Worm (Caenorhabditis elegans): ENCODE results near the gene lpr-2.

lpr-2 gene

DNA sequence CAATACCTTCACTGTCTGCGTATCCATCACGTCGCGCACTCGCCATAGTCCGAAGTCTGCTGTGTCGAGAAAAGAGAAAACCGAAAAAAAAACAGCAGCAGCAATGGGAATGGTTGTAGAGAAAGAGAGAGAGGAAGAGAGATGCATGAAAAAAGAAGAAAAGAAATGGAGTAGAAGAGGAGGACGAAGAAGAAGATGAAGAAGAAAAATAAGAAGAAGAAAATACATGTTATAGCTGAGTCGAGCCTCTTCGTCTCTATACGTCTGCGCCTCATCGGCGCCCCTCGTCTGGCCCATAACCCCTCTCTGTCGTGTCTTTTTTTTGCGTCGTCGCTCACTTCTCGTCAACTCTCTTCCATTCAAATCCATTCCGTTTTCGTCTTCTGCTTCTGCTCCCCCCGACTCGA is 30.7 kb downstream of the lpr-2 start (continued):
- peak; percentile 40 for TF ChIP-seq madf-10 (tag; optimal IDR thresholded peaks at IDR 0.05)
- TF ChIP-seq somi-1 (GFP tag; optimal IDR thresholded peaks at IDR 0.05): peak; percentile 75
- TF ChIP-seq pbrm-1 (GFP tag; IDR thresholded peaks at IDR 0.05): 0 out of 2 replicates have a peak, but pooled peaks have one; percentile 16
- no peak for TF ChIP-seq F37B4.10 (GFP tag; IDR thresholded peaks at IDR 0.05)
- TF ChIP-seq Y79H2A.3 (GFP tag; conservative IDR thresholded peaks at IDR 0.05): no peak
- no peak for TF ChIP-seq dpff-1 (tag; optimal IDR thresholded peaks at IDR 0.05)
- peak; percentile 21 for TF ChIP-seq nhr-80 (tag; optimal IDR thresholded peaks at IDR 0.05)
- TF ChIP-seq egrh-3 (GFP tag; IDR thresholded peaks at IDR 0.05): 0 out of 2 replicates have a peak, but pooled peaks have one; percentile 3
- no peak for TF ChIP-seq Y95B8A.8 (GFP tag; IDR thresholded peaks at IDR 0.05)
- TF ChIP-seq lag-1 (GFP tag; IDR thresholded peaks at IDR 0.05): no peak
- peak; percentile 20 for TF ChIP-seq atf-7 (tag; optimal IDR thresholded peaks at IDR 0.05)
- TF ChIP-seq snpc-4 (GFP tag; optimal IDR thresholded peaks at IDR 0.05): no peak
- peak in 1 of 4 experiments; percentile 28 for TF ChIP-seq snpc-4 (tag; optimal IDR thresholded peaks at IDR 0.05)
- TF ChIP-seq zim-3 (tag; optimal IDR thresholded peaks at IDR 0.05): no peak
- peak; percentile 49 for TF ChIP-seq ceh-27 (GFP tag; optimal IDR thresholded peaks at IDR 0.05)
- TF ChIP-seq lin-26 (GFP tag; IDR thresholded peaks at IDR 0.05): peak; percentile 69; the same call in 1 of the 2 replicates
- no peak for TF ChIP-seq aptf-3 (GFP tag; IDR thresholded peaks at IDR 0.05)

DNA sequence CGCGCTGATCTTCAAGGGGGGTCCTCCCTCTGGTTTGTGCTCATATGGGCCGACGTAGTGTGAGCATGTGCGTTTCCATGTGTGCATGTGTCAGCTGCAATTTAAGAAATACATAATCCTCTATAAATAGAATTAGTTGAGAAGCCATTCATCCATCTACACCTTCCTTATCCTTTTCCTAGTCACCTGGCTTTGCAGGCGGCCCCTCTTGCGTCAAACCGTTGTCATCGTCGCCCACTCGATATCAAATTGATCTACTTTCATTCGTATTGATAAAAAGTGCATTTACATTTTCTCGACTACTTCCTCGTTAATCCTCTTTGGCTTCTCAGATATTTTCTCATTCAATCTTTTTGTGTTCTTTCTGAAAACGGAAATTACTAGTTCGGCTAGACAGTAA is 33.0 kb downstream of the lpr-2 start:
- TF ChIP-seq rec-8 (tag; optimal IDR thresholded peaks at IDR 0.05): no peak
- no peak for TF ChIP-seq mes-4 (tag; optimal IDR thresholded peaks at IDR 0.05)
- no peak for TF ChIP-seq snpc-1.3 (tag; optimal IDR thresholded peaks at IDR 0.05; ENCODE audit: insufficient read depth)
- no peak for TF ChIP-seq cebp-2 (GFP tag; IDR thresholded peaks at IDR 0.05)
- no peak for TF ChIP-seq hsf-1 (GFP tag; IDR thresholded peaks at IDR 0.05)
- no peak for TF ChIP-seq ZK185.1 (tag; optimal IDR thresholded peaks at IDR 0.05; ENCODE audit: poor library complexity, severe bottlenecking)
- TF ChIP-seq bed-2 (GFP tag; IDR thresholded peaks at IDR 0.05): no peak
- no peak for TF ChIP-seq F55B11.4 (tag; optimal IDR thresholded peaks at IDR 0.05; ENCODE audit: borderline replicate concordance, insufficient read depth)
- no peak for TF ChIP-seq B0035.1 (tag; optimal IDR thresholded peaks at IDR 0.05)
- TF ChIP-seq hmg-1.2 (GFP tag; IDR thresholded peaks at IDR 0.05): no peak
- no peak for TF ChIP-seq tbp1 (GFP tag; optimal IDR thresholded peaks at IDR 0.05)
- TF ChIP-seq ceh-100 (GFP tag; IDR thresholded peaks at IDR 0.05): no peak
- no peak for TF ChIP-seq ceh-40 (GFP tag; IDR thresholded peaks at IDR 0.05)
- no peak for TF ChIP-seq nhr-80 (tag; optimal IDR thresholded peaks at IDR 0.05)
- TF ChIP-seq rcor-1 (GFP tag; IDR thresholded peaks at IDR 0.05): no peak
- TF ChIP-seq let-607 (tag; optimal IDR thresholded peaks at IDR 0.05): no peak

DNA sequence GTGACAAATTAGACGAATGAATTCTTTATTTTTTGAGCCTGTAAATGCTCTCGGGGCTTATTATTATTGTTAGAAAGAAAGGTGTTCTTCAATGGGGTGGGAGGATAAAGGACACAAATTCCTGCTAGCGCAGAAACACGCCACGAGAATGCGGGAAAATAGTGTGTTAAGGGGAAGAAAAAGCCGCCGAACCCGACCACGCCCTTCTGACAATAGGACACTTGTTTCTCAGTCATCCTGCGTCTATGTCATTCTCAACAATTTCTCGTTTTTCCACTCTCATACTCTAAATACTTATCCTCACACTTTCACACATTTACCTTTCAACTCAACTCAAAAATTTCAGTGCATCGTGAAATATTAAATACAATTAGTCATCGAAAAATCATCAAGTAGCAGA is 34.9 kb downstream of the lpr-2 start, which contains the start of gene M117.1:
Gene M117.1, plus strand, starts transcription at position 347 of the 400 bp plus-strand sequence.
- no peak for TF ChIP-seq F22D6.2 (tag; optimal IDR thresholded peaks at IDR 0.05)
- 0 out of 2 replicates have a peak, but pooled peaks have one; percentile 11 for TF ChIP-seq zfh-2 (GFP tag; conservative IDR thresholded peaks at IDR 0.05)
